Fruit fly (Drosophila melanogaster) whole organism, adult: ENCODE results near the gene lz.

Experiments
- CG11617 ChIP-seq: fragments of 200-800 bp; sonication (Bioruptor generic); optimal IDR thresholded peaks from 2 replicates; lab custom pipeline; 2017; ENCODE audit warnings: mild to moderate bottlenecking, missing biosample characterization, missing genetic modification reagents, missing genetic modification characterization
- CG12768 ChIP-seq: fragments of 200-800 bp; sonication (Bioruptor generic); optimal IDR thresholded peaks from 2 replicates; lab custom pipeline; 2017; ENCODE audit warnings: missing biosample characterization, missing genetic modification characterization, mild to moderate bottlenecking, moderate library complexity, missing genetic modification reagents
- CG14711 ChIP-seq: fragments of 200-800 bp; sonication (Bioruptor generic); optimal IDR thresholded peaks from 2 replicates; lab custom pipeline; 2018; ENCODE audit warnings: missing biosample characterization, mild to moderate bottlenecking, missing genetic modification characterization, moderate library complexity
- CG1620 ChIP-seq: fragments of 200-800 bp; sonication (Bioruptor generic); optimal IDR thresholded peaks from 2 replicates; lab custom pipeline; 2016; ENCODE audit warnings: missing biosample characterization, missing genetic modification characterization
- CG33017 ChIP-seq: fragments of 200-800 bp; sonication (Bioruptor generic); optimal IDR thresholded peaks from 2 replicates; lab custom pipeline; 2018; ENCODE audit warnings: missing biosample characterization, mild to moderate bottlenecking, missing genetic modification characterization, moderate library complexity
- CG5204 ChIP-seq: fragments of 200-800 bp; sonication (Bioruptor generic); optimal IDR thresholded peaks from 2 replicates; lab custom pipeline; 2016; ENCODE audit warnings: missing biosample characterization, missing genetic modification characterization
- CG7045 ChIP-seq: fragments of 200-800 bp; sonication (Bioruptor generic); optimal IDR thresholded peaks from 2 replicates; lab custom pipeline; 2017; ENCODE audit warnings: missing biosample characterization, mild to moderate bottlenecking, missing genetic modification characterization
- CG7101 ChIP-seq: fragments of 200-800 bp; sonication (Bioruptor generic); optimal IDR thresholded peaks from 2 replicates; lab custom pipeline; 2018; ENCODE audit warnings: missing biosample characterization, mild to moderate bottlenecking, missing genetic modification characterization, moderate library complexity
- Clk ChIP-seq: fragments of 200-800 bp; sonication (Bioruptor generic); optimal IDR thresholded peaks from 2 replicates; lab custom pipeline; 2017; ENCODE audit warnings: missing biosample characterization, missing genetic modification characterization
- Crg-1 ChIP-seq: fragments of 200-800 bp; sonication (Bioruptor generic); optimal IDR thresholded peaks from 2 replicates; lab custom pipeline; 2016; ENCODE audit warnings: missing biosample characterization, missing genetic modification characterization
- Hr96 ChIP-seq: fragments of 200-800 bp; sonication (Bioruptor generic); optimal IDR thresholded peaks from 2 replicates; lab custom pipeline; 2016; ENCODE audit warnings: missing biosample characterization, missing genetic modification characterization
- Mnt ChIP-seq: fragments of 200-800 bp; sonication (Bioruptor generic); optimal IDR thresholded peaks from 2 replicates; lab custom pipeline; 2016; ENCODE audit warnings: missing biosample characterization, mild to moderate bottlenecking, missing genetic modification characterization
- bab1 ChIP-seq: fragments of 200-800 bp; sonication (Bioruptor generic); optimal IDR thresholded peaks from 3 replicates; lab custom pipeline; 2019; ENCODE audit warnings: missing biosample characterization, mild to moderate bottlenecking, missing genetic modification characterization, moderate library complexity
- cic ChIP-seq: fragments of 200-800 bp; sonication (Bioruptor generic); optimal IDR thresholded peaks from 2 replicates; lab custom pipeline; 2017; ENCODE audit warnings: missing biosample characterization, mild to moderate bottlenecking, missing genetic modification characterization, moderate library complexity
- cnc ChIP-seq, 2 experiments: fragments of >200 bp; optimal IDR thresholded peaks; 2 replicates each; lab custom pipeline; 2017
- kay ChIP-seq: fragments of 200-800 bp; sonication (Bioruptor generic); peaks from one replicate; lab custom pipeline; 2016; ENCODE audit warnings: missing biosample characterization, missing genetic modification characterization, borderline replicate concordance
- ovo ChIP-seq: fragments of 200-800 bp; sonication (Bioruptor generic); optimal IDR thresholded peaks from 2 replicates; lab custom pipeline; 2016; ENCODE audit warnings: missing biosample characterization, missing genetic modification characterization
- pad ChIP-seq: fragments of 200-800 bp; sonication (Bioruptor generic); optimal IDR thresholded peaks from 3 replicates; lab custom pipeline; 2017; ENCODE audit warnings: missing biosample characterization, missing genetic modification characterization, mild to moderate bottlenecking, moderate library complexity, missing genetic modification reagents
- tj ChIP-seq: fragments of 200-800 bp; sonication (Bioruptor generic); optimal IDR thresholded peaks from 3 replicates; lab custom pipeline; 2017; ENCODE audit warnings: missing biosample characterization, mild to moderate bottlenecking, missing genetic modification characterization, moderate library complexity
- toe ChIP-seq: fragments of 200-800 bp; sonication (Bioruptor generic); optimal IDR thresholded peaks from 2 replicates; lab custom pipeline; 2016; ENCODE audit warnings: missing biosample characterization, missing genetic modification characterization

The lz gene

DNA sequence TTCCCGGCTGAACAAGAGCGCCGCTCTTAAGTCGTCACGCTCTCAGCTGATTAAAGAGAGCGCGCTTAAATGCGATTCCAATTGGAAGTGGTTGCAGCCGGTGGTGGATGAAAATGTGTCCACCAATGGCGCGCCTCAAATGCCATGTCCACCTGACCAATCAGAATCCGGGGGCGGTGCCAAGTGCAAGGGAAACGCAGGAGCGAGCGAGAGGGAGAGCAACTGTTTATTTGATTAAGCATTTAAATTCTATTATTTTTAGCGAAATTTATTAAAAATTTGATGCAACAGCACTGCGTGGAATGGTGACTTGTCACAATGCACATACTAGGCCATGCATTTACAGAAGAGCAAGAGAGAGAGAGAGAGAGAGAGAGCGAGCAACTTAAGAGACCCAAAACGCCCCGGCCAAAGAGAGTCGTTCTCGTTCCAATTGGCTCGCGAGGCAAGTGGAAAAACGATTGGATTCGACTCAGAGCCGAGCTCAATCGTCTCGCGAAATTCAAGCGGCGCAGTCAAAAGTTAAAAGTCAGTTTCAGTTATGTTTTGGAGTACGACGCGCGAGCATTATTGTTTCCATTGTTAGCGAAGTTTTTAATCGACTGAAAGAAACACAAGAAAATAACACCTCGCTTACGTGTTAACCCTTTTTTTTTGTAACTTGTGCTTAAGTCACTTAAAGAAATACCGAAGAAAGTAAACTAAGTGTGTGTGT lies at the start of gene lz:
Gene lz (plus strand): TSS at position 626 of the 715 bp plus-strand sequence.
- TF ChIP-seq CG1620 (GFP tag; lab: Kevin White, UChicago) = no peak
- no peak for TF ChIP-seq pad
- no peak for TF ChIP-seq Clk (GFP tag; lab: Kevin White, UChicago)
- no peak for TF ChIP-seq CG7101 (tag; lab: Kevin White, UChicago)
- no peak for TF ChIP-seq bab1 (GFP tag; lab: Kevin White, UChicago)
- TF ChIP-seq tj (GFP tag; lab: Kevin White, UChicago) = no peak
- TF ChIP-seq CG12768 (GFP tag; lab: Kevin White, UChicago) = no peak
- no peak for TF ChIP-seq CG11617
- no peak for TF ChIP-seq CG5204 (GFP tag; lab: Kevin White, UChicago)
- TF ChIP-seq CG33017 (tag; lab: Kevin White, UChicago) = no peak
- TF ChIP-seq Crg-1 (GFP tag; lab: Kevin White, UChicago) = no peak
- TF ChIP-seq CG14711 (tag; lab: Kevin White, UChicago) = no peak
- TF ChIP-seq CG7045 (GFP tag; lab: Kevin White, UChicago) = no peak
- no peak for TF ChIP-seq toe (GFP tag; lab: Kevin White, UChicago)
- no peak for TF ChIP-seq cnc (optimal IDR thresholded peaks at IDR 0.05; lab: Kevin White, UChicago)
- no peak for TF ChIP-seq ovo (GFP tag; lab: Kevin White, UChicago)

DNA sequence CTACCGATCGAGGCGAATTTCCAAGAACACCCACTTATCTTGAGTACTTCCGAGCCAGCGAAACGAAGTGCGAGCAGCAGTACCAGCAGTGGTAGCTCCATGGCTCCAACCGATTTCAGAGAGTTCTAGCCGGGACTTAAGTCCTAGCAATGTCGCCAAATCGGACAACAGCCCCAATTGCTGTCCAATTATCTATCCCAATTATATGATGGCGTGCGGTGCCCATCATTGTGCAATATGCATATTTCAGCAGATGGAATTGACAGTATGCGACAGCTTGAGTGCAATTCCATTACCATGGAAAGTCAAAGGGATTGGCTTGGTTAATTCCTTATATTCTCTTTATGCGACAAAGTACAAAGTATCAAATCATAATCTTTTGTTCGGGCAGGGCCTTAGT lies 48.0 kb upstream of the lz start, which contains the start of gene Ir8a:
Gene Ir8a (minus strand): TSS at position 101 of the 400 bp plus-strand sequence.
- TF ChIP-seq CG5204 (GFP tag; lab: Kevin White, UChicago) = no peak
- TF ChIP-seq pad = no peak
- no peak for TF ChIP-seq kay (GFP tag; lab: Kevin White, UChicago)
- TF ChIP-seq CG33017 (tag; lab: Kevin White, UChicago) = no peak
- TF ChIP-seq cic (GFP tag; lab: Kevin White, UChicago) = no peak
- TF ChIP-seq CG7045 (GFP tag; lab: Kevin White, UChicago) = no peak
- no peak for TF ChIP-seq CG7101 (tag; lab: Kevin White, UChicago)
- no peak for TF ChIP-seq ovo (GFP tag; lab: Kevin White, UChicago)
- TF ChIP-seq Clk (GFP tag; lab: Kevin White, UChicago) = no peak
- TF ChIP-seq Hr96 (GFP tag; lab: Kevin White, UChicago) = no peak
- TF ChIP-seq toe (GFP tag; lab: Kevin White, UChicago) = no peak
- no peak for TF ChIP-seq CG1620 (GFP tag; lab: Kevin White, UChicago)

DNA sequence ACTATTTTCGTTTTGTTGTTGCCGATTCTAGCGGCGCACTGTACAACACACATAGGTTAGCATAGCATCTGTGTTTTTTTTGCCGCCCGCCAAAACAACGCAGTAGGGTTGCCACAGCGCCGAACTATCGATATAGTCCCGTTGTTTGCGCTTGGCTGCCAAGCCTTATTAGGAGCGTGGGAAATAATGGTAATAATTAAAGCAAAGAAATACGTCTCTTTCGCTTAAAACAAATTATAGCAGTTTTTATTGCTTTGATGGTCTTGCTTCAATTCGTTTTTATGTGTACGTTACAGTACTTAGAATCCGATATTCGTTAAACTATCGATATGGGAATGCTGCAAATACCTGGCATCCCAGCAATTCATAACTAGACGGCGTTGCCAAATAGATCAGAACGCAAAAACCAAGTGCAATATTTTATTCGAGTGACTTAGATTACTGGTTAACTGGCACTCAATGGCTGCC lies 41.0 kb upstream of the lz start, which contains the start of the genes mxc and Larp7:
Gene mxc (minus strand): TSS at position 51 of the 468 bp plus-strand sequence.
Gene Larp7 (plus strand): TSS at position 401 of the 468 bp plus-strand sequence.
- TF ChIP-seq tj (GFP tag; lab: Kevin White, UChicago) (peak; percentile 53), CG14711 (tag; lab: Kevin White, UChicago) (peak; percentile 90), Crg-1 (GFP tag; lab: Kevin White, UChicago) (peak; percentile 84), CG1620 (GFP tag; lab: Kevin White, UChicago) (peak; percentile 86), CG5204 (GFP tag; lab: Kevin White, UChicago) (no peak), toe (GFP tag; lab: Kevin White, UChicago) (peak; percentile 80), CG7045 (GFP tag; lab: Kevin White, UChicago) (peak; percentile 30), CG33017 (tag; lab: Kevin White, UChicago) (no peak), kay (GFP tag; lab: Kevin White, UChicago) (no peak), cic (GFP tag; lab: Kevin White, UChicago) (no peak), cnc (optimal IDR thresholded peaks at IDR 0.05; lab: Kevin White, UChicago) (no peak), pad (peak; percentile 60), Mnt (GFP tag; lab: Kevin White, UChicago) (peak; percentile 67), CG7101 (tag; lab: Kevin White, UChicago) (peak; percentile 71), CG11617 (peak; percentile 79), Hr96 (GFP tag; lab: Kevin White, UChicago) (peak; percentile 82), CG12768 (GFP tag; lab: Kevin White, UChicago) (no peak), bab1 (GFP tag; lab: Kevin White, UChicago) (peak; percentile 84), Clk (GFP tag; lab: Kevin White, UChicago) (no peak), ovo (GFP tag; lab: Kevin White, UChicago) (peak; percentile 89)

DNA sequence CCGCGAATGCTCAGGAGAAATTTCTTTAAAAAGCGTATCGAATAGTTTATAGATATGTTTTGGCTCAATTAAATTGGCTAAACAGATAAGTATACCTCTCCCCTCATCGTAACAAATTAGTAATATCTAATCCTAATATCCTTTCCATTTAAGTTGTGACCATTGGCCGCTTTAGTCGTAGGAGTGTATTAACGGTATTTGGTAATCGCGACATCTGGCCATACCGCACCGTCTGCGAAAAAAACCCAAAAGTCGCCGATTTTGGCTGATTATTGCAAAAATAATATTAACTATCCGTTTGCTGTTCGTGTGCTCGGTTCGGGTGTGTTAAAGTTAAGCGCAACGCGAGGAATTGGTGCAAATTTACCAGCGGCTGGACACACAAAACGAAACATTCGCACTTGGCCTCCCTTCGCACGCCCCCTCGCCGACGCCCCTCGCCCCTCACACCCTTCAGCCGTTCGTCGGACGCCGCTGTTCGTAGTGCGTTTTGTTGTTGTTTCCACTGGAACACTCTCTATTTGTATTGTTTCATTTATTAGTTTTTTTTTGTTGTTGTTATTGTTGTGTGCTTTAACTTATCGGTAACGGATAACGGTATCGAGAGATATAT lies 37.2 kb upstream of the lz start, which contains the start of the genes amx and Dsor1:
Gene amx (minus strand): TSS at position 166 of the 613 bp plus-strand sequence.
Gene Dsor1 (plus strand): TSS at position 172 of the 613 bp plus-strand sequence.
- peak; percentile 24 for TF ChIP-seq CG7101 (tag; lab: Kevin White, UChicago)
- no peak for TF ChIP-seq CG14711 (tag; lab: Kevin White, UChicago)
- no peak for TF ChIP-seq Hr96 (GFP tag; lab: Kevin White, UChicago)
- TF ChIP-seq tj (GFP tag; lab: Kevin White, UChicago) = peak; percentile 70
- no peak for TF ChIP-seq CG7045 (GFP tag; lab: Kevin White, UChicago)
- TF ChIP-seq bab1 (GFP tag; lab: Kevin White, UChicago) = peak; percentile 26
- TF ChIP-seq ovo (GFP tag; lab: Kevin White, UChicago) = peak; percentile 32

DNA sequence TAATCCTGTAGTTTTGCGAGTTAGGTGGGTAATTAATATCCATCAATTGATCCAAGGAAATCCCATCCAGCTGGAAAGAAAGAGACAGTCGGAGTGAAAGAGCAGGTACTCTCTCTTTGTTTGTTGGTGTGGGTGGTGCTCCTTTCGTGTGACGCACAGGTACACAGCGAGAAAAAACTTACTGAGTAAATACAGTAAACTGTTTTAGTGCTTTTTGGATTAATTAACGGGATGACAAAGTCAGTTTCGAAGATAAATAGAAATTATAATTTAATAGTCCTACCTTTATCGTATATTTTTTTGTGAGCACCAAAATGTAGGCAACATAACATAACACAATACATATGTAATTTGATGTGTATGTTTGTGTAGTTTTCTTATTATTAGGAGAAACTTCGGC lies 36.4 kb upstream of the lz start:
- TF ChIP-seq CG33017 (tag; lab: Kevin White, UChicago) = no peak
- TF ChIP-seq Mnt (GFP tag; lab: Kevin White, UChicago) = no peak
- TF ChIP-seq cic (GFP tag; lab: Kevin White, UChicago) = no peak
- no peak for TF ChIP-seq cnc (optimal IDR thresholded peaks at IDR 0.05; lab: Kevin White, UChicago)
- TF ChIP-seq CG7045 (GFP tag; lab: Kevin White, UChicago) = no peak
- TF ChIP-seq CG11617 = no peak
- no peak for TF ChIP-seq CG1620 (GFP tag; lab: Kevin White, UChicago)
- TF ChIP-seq pad = no peak
